Worm (Caenorhabditis elegans): ENCODE data around the gene C17C3.1.

C17C3.1 gene

DNA sequence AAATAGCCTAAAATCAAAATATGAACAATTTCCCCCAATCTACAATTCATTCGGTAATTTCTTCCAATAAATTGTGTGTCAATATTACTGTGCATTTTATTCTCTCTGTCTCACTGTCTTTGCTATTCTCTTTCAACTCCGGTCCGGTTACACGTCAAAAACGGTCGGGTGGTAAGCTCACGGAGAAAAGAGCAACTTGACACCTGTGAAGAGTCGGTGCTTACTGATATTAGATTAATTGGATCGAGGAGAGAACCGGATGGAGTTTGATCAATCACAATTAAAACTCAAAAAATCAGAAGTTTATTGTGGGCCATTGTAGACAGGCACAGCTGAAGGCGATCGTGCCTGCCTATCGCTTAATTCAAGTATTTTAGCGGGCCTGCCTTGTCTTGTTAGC lies 4.6 kb downstream of the C17C3.1 start (continued):
- TF ChIP-seq bed-2 (GFP tag; IDR thresholded peaks at IDR 0.05) (no peak), tbp1 (GFP tag; optimal IDR thresholded peaks at IDR 0.05) (no peak), nfya-1 (tag; optimal IDR thresholded peaks at IDR 0.05; ENCODE audit: borderline replicate concordance, insufficient read depth) (no peak), F52B5.7 (tag; optimal IDR thresholded peaks at IDR 0.05) (peak; percentile 62), F22D6.2 (tag; optimal IDR thresholded peaks at IDR 0.05) (no peak), aptf-3 (GFP tag; IDR thresholded peaks at IDR 0.05) (no peak), him-1 (tag; optimal IDR thresholded peaks at IDR 0.05) (no peak), lin-40 (tag; optimal IDR thresholded peaks at IDR 0.05) (no peak), cebp-2 (GFP tag; IDR thresholded peaks at IDR 0.05) (no peak), nhr-80 (tag; optimal IDR thresholded peaks at IDR 0.05) (no peak), Y95B8A.8 (GFP tag; IDR thresholded peaks at IDR 0.05) (no peak), F10E7.11 (tag; optimal IDR thresholded peaks at IDR 0.05) (no peak), hmg-1.2 (GFP tag; IDR thresholded peaks at IDR 0.05) (peak; percentile 19; the same call in 1 of the 2 replicates), Y53F4B.3 (GFP tag; IDR thresholded peaks at IDR 0.05) (no peak), C06A6.2 (GFP tag; conservative IDR thresholded peaks at IDR 0.05) (0 out of 2 replicates have a peak, but pooled peaks have one; percentile 26), lin-35 (GFP tag; optimal IDR thresholded peaks at IDR 0.05) (peak in 1 of 3 experiments; percentile 55), snpc-3.4 (tag; optimal IDR thresholded peaks at IDR 0.05) (no peak), dpl-1 (GFP tag; optimal IDR thresholded peaks at IDR 0.05) (no peak), egl-44 (GFP tag; IDR thresholded peaks at IDR 0.05) (no peak), nhr-27 (tag; optimal IDR thresholded peaks at IDR 0.05) (no peak), cebp-1 (GFP tag; IDR thresholded peaks at IDR 0.05) (no peak), cebp-1 (tag; optimal IDR thresholded peaks at IDR 0.05) (peak; percentile 40), aptf-2 (GFP tag; conservative IDR thresholded peaks at IDR 0.05) (no peak), sea-2 (GFP tag; IDR thresholded peaks at IDR 0.05) (no peak), nhr-120 (GFP tag; IDR thresholded peaks at IDR 0.05) (no peak), nfya-2 (GFP tag; IDR thresholded peaks at IDR 0.05) (no peak), T07F8.4 (tag; optimal IDR thresholded peaks at IDR 0.05) (no peak), ztf-28 (GFP tag; IDR thresholded peaks at IDR 0.05) (no peak), ets-4 (GFP tag; optimal IDR thresholded peaks at IDR 0.05) (no peak), hrde-1 (tag; optimal IDR thresholded peaks at IDR 0.05; ENCODE audit: borderline replicate concordance) (no peak), lir-1 (GFP tag; conservative IDR thresholded peaks at IDR 0.05) (no peak), sptf-2 (GFP tag; optimal IDR thresholded peaks at IDR 0.05) (no peak), repo-1 (tag; optimal IDR thresholded peaks at IDR 0.05) (peak; percentile 86), chd-7 (tag; optimal IDR thresholded peaks at IDR 0.05) (peak; percentile 70), egrh-3 (GFP tag; IDR thresholded peaks at IDR 0.05) (no peak), rcor-1 (GFP tag; IDR thresholded peaks at IDR 0.05) (no peak), ztf-22 (GFP tag; optimal IDR thresholded peaks at IDR 0.05) (no peak), F49E8.2 (tag; optimal IDR thresholded peaks at IDR 0.05; ENCODE audit: insufficient read depth) (no peak), C17E4.6 (GFP tag; IDR thresholded peaks at IDR 0.05) (no peak), F57C9.4 (tag; optimal IDR thresholded peaks at IDR 0.05) (no peak), ekl-4 (GFP tag; IDR thresholded peaks at IDR 0.05) (peak; percentile 73; the same call in 1 of the 2 replicates), hmg-20 (GFP tag; IDR thresholded peaks at IDR 0.05) (0 out of 2 replicates have a peak, but pooled peaks have one; percentile 2), mcd-1 (GFP tag; IDR thresholded peaks at IDR 0.05) (peak; percentile 38; the same call in 1 of the 2 replicates), T26A5.8 (tag; optimal IDR thresholded peaks at IDR 0.05) (no peak), mel-28 (tag; optimal IDR thresholded peaks at IDR 0.05; ENCODE audit: borderline replicate concordance) (no peak)
